Worm (Caenorhabditis elegans): ENCODE data around the gene C05C8.8.

The C05C8.8 gene

ce11 chrV:7223152-7223551 is 31.8 kb downstream of the C05C8.8 start, which contains the start of gene C13F10.7:
TSS of gene C13F10.7 (minus strand) at chrV:7223252.
- no peak for TF ChIP-seq ham-2 (GFP tag; optimal IDR thresholded peaks at IDR 0.05)
- TF ChIP-seq nhr-237 (tag; optimal IDR thresholded peaks at IDR 0.05), result no peak
- no peak for TF ChIP-seq pha-4 (tag; optimal IDR thresholded peaks at IDR 0.05)
- TF ChIP-seq nhr-76 (tag; optimal IDR thresholded peaks at IDR 0.05), result no peak
- no peak for TF ChIP-seq ceh-39 (tag; optimal IDR thresholded peaks at IDR 0.05)
- TF ChIP-seq nhr-28 (tag; optimal IDR thresholded peaks at IDR 0.05), result no peak
- no peak for TF ChIP-seq elt-3 (tag; optimal IDR thresholded peaks at IDR 0.05)
- no peak for TF ChIP-seq hlh-1 (tag; optimal IDR thresholded peaks at IDR 0.05)
- TF ChIP-seq unc-120 (tag; optimal IDR thresholded peaks at IDR 0.05; ENCODE audit: poor library complexity, severe bottlenecking), result no peak
- no peak for TF ChIP-seq unc-62 (GFP tag; optimal IDR thresholded peaks at IDR 0.05)
- no peak for TF ChIP-seq elt-1 (tag; optimal IDR thresholded peaks at IDR 0.05; ENCODE audit: borderline replicate concordance, insufficient read depth)

ce11 chrV:7220973-7221519 is 33.9 kb downstream of the C05C8.8 start, which contains the start of the genes C13F10.8, C13F10.6 and kxd-1:
TSS of gene C13F10.8 (minus strand) at chrV:7221023.
TSS of gene C13F10.6 (minus strand) at chrV:7221039.
TSS of gene kxd-1 (plus strand) at chrV:7221469.
- TF ChIP-seq mep-1 (tag; optimal IDR thresholded peaks at IDR 0.05), result peak; percentile 15
- no peak for TF ChIP-seq ces-1 (GFP tag; optimal IDR thresholded peaks at IDR 0.05)

ce11 chrV:7218988-7219387 is 36.0 kb downstream of the C05C8.8 start, which contains the start of gene C13F10.5:
TSS of gene C13F10.5 (minus strand) at chrV:7219088.
- TF ChIP-seq nhr-12 (tag; optimal IDR thresholded peaks at IDR 0.05), result no peak
- TF ChIP-seq drap-1 (GFP tag; optimal IDR thresholded peaks at IDR 0.05), result no peak
- no peak for TF ChIP-seq lin-32 (GFP tag; optimal IDR thresholded peaks at IDR 0.05)
- no peak for TF ChIP-seq blmp-1 (tag; optimal IDR thresholded peaks at IDR 0.05)
- no peak for TF ChIP-seq ces-1 (GFP tag; optimal IDR thresholded peaks at IDR 0.05)
- TF ChIP-seq unc-120 (tag; optimal IDR thresholded peaks at IDR 0.05; ENCODE audit: poor library complexity, severe bottlenecking), result no peak
- TF ChIP-seq sptf-1 (tag; optimal IDR thresholded peaks at IDR 0.05), result no peak
- TF ChIP-seq flh-1 (GFP tag; optimal IDR thresholded peaks at IDR 0.05), result no peak
- no peak for TF ChIP-seq elt-1 (tag; optimal IDR thresholded peaks at IDR 0.05; ENCODE audit: borderline replicate concordance, insufficient read depth)
- no peak for TF ChIP-seq mls-2 (tag; optimal IDR thresholded peaks at IDR 0.05)
- TF ChIP-seq bed-3 (GFP tag; optimal IDR thresholded peaks at IDR 0.05), result no peak
- no peak for TF ChIP-seq nhr-76 (tag; optimal IDR thresholded peaks at IDR 0.05)
- TF ChIP-seq nhr-2 (tag; optimal IDR thresholded peaks at IDR 0.05), result no peak

- no peak for TF ChIP-seq unc-120 (tag; optimal IDR thresholded peaks at IDR 0.05; ENCODE audit: poor library complexity, severe bottlenecking)
- TF ChIP-seq lin-13 (tag; optimal IDR thresholded peaks at IDR 0.05), result no peak
- no peak for TF ChIP-seq sptf-1 (tag; optimal IDR thresholded peaks at IDR 0.05)
- TF ChIP-seq hlh-1 (tag; optimal IDR thresholded peaks at IDR 0.05), result no peak
- no peak for TF ChIP-seq lsy-2 (tag; optimal IDR thresholded peaks at IDR 0.05)
- no peak for TF ChIP-seq ztf-11 (tag; optimal IDR thresholded peaks at IDR 0.05)
These were observed 39.0 kb downstream of the C05C8.8 start for ce11 chrV:7216016-7216415.

ce11 chrV:7214802-7215201 is 40.2 kb downstream of the C05C8.8 start, which contains the start of gene soap-1:
TSS of gene soap-1 (minus strand) at chrV:7214902.
- no peak for TF ChIP-seq snpc-4 (tag; optimal IDR thresholded peaks at IDR 0.05)
- TF ChIP-seq cnd-1 (tag; optimal IDR thresholded peaks at IDR 0.05), result no peak
- no peak for TF ChIP-seq mab-5 (tag; optimal IDR thresholded peaks at IDR 0.05)
- TF ChIP-seq ham-2 (GFP tag; optimal IDR thresholded peaks at IDR 0.05), result no peak
- no peak for TF ChIP-seq unc-62 (GFP tag; optimal IDR thresholded peaks at IDR 0.05)
- no peak for TF ChIP-seq unc-120 (tag; optimal IDR thresholded peaks at IDR 0.05; ENCODE audit: poor library complexity, severe bottlenecking)

ce11 chrV:7209001-7209400 is 46.0 kb downstream of the C05C8.8 start:
- TF ChIP-seq elt-3 (tag; optimal IDR thresholded peaks at IDR 0.05) (no peak), unc-62 (GFP tag; optimal IDR thresholded peaks at IDR 0.05) (no peak), mep-1 (tag; optimal IDR thresholded peaks at IDR 0.05) (no peak), cnd-1 (tag; optimal IDR thresholded peaks at IDR 0.05) (no peak)

Data from whole organism, mixed stage, embryonic.